Worm (Caenorhabditis elegans): ENCODE measurements around the gene F36H5.17.

- no peak for TF ChIP-seq skn-1 (tag; optimal IDR thresholded peaks at IDR 0.05)
- no peak for TF ChIP-seq snpc-4 (tag; optimal IDR thresholded peaks at IDR 0.05)
- no peak for TF ChIP-seq elt-1 (tag; optimal IDR thresholded peaks at IDR 0.05)
- TF ChIP-seq lin-11 (tag; optimal IDR thresholded peaks at IDR 0.05): no peak
- no peak for TF ChIP-seq ZK546.5 (tag; optimal IDR thresholded peaks at IDR 0.05)
- TF ChIP-seq fos-1 (tag; optimal IDR thresholded peaks at IDR 0.05): no peak
- TF ChIP-seq unc-62 (GFP tag; optimal IDR thresholded peaks at IDR 0.05): no peak
- no peak for TF ChIP-seq nhr-237 (tag; optimal IDR thresholded peaks at IDR 0.05)
- no peak for TF ChIP-seq gmeb-1 (tag; optimal IDR thresholded peaks at IDR 0.05)
- TF ChIP-seq aly-2 (tag; optimal IDR thresholded peaks at IDR 0.05): no peak
- TF ChIP-seq zag-1 (tag; optimal IDR thresholded peaks at IDR 0.05): no peak
Observed at ce11 chrII:1786209-1786608, 30.2 kb upstream of the F36H5.17 start, which contains the start of gene C08F1.10.
